Fruit fly (Drosophila melanogaster) Kc167 (cell line): Measurements from ENCODE around the gene CG14434.

Source experiments
- h ChIP-seq: fragments of >200 bp; optimal IDR thresholded peaks from 3 replicates; lab custom pipeline; 2018; ENCODE audit warnings: missing external identifiers
- insv ChIP-seq: fragments of >200 bp; optimal IDR thresholded peaks from 3 replicates; lab custom pipeline; 2018; ENCODE audit warnings: missing external identifiers
- psq ChIP-seq: fragments of >200 bp; optimal IDR thresholded peaks from 2 replicates; lab custom pipeline; 2017; ENCODE audit warnings: missing external identifiers
- ttk ChIP-seq: sonication (Bioruptor generic); optimal IDR thresholded peaks from 2 replicates; lab custom pipeline; 2017; ENCODE audit warnings: missing external identifiers

dm6 chrX:6876343-6876742 lies 9.3 kb upstream of the CG14434 start:
- TF ChIP-seq psq (no peak), ttk (lab: Kevin White, UChicago) (no peak), insv (no peak), h (lab: Kevin White, UChicago) (no peak)
